Fruit fly (Drosophila melanogaster): ENCODE data around the gene Tim9a.
A peak's percentile ranks its signal among the peaks of the same experiment; 100 is the strongest.

Tim9a gene

DNA sequence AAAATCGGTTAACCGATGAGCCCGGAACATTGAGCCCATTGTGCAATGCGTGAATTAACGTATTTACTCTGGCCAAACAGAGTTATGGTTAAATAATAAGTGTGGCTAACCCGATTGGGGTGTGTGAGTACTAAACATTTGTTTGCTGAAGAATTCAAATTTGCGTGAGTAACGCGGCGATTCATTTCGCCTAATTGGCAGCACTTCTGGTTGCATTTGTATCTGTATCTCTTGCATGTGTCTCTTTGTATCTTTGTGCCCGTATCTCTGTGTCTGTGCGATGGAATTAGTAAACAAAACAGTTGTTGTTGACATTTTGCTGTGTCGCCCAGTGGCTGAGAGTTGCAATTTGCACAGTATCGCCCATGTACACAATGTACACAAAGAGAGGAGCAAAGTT, 25.9 kb downstream of the Tim9a start:
- TF ChIP-seq CG11762 (GFP tag; optimal IDR thresholded peaks at IDR 0.05; ENCODE audit: insufficient read depth): no peak
- TF ChIP-seq dac (GFP tag; optimal IDR thresholded peaks at IDR 0.05): no peak
- peak; percentile 53 for TF ChIP-seq fkh (GFP tag; optimal IDR thresholded peaks at IDR 0.05)
- TF ChIP-seq ss (GFP tag; optimal IDR thresholded peaks at IDR 0.05): peak in 1 of 2 experiments; percentile 47
- TF ChIP-seq CG6163 (GFP tag; IDR thresholded peaks at IDR 0.05): 0 out of 3 replicates have a peak, but pooled peaks have one; percentile 7
- no peak for TF ChIP-seq CG32006 (GFP tag; optimal IDR thresholded peaks at IDR 0.05)
- TF ChIP-seq CG6808 (GFP tag; optimal IDR thresholded peaks at IDR 0.05): peak; percentile 97
- no peak for TF ChIP-seq Sox14 (GFP tag; optimal IDR thresholded peaks at IDR 0.05)
- TF ChIP-seq CG3919 (GFP tag; optimal IDR thresholded peaks at IDR 0.05): no peak
- no peak for TF ChIP-seq CG6854 (GFP tag; optimal IDR thresholded peaks at IDR 0.05)
- peak; percentile 23 for TF ChIP-seq net (GFP tag; optimal IDR thresholded peaks at IDR 0.05)
- TF ChIP-seq Eip78C (GFP tag): peak; percentile 63
- no peak for TF ChIP-seq Hr38 (GFP tag; optimal IDR thresholded peaks at IDR 0.05)
- no peak for TF ChIP-seq CG3032 (tag; optimal IDR thresholded peaks at IDR 0.05)
- TF ChIP-seq Eip93F (GFP tag; optimal IDR thresholded peaks at IDR 0.05): no peak
- peak; percentile 3 for TF ChIP-seq esn (GFP tag; optimal IDR thresholded peaks at IDR 0.05)

DNA sequence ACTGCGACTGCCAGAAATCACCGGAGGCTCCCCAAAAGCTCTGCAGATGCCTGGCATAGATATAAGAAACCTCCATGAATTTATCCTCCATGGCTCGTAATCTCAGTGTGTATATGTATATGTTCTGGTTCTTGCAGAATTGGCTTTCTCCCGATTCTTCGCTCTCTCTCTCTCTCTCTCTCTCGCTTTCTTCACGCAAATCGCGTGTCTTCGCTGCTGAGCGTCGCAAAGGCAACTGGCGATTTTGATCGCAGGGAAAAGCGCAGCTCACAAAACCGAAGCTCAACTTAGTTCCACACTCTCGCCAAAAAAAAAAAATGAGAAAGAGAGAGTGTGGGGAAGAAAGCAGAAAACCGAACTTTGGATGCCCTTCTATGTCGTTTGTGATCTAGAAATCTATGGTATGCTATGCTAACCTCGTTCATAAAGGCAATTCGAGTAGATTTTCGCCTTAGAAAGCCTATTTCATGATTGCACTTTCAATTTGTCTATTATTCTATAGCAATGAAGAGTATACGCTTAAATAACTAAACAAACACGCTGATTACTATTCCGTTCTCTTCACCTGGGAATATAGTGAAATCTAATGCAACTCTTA, 26.5 kb downstream of the Tim9a start:
- TF ChIP-seq pdm3 (GFP tag; optimal IDR thresholded peaks at IDR 0.05): no peak
- no peak for TF ChIP-seq CG3032 (tag; optimal IDR thresholded peaks at IDR 0.05)
- TF ChIP-seq Eip75B (GFP tag; optimal IDR thresholded peaks at IDR 0.05): no peak
- no peak for TF ChIP-seq CG6792 (GFP tag; optimal IDR thresholded peaks at IDR 0.05)
- TF ChIP-seq ss (GFP tag; optimal IDR thresholded peaks at IDR 0.05): peak; percentile 14 to 23
- no peak for TF ChIP-seq Ets96B (tag; optimal IDR thresholded peaks at IDR 0.05)
- no peak for TF ChIP-seq Eip93F (GFP tag; optimal IDR thresholded peaks at IDR 0.05)
- TF ChIP-seq fd85E (GFP tag; optimal IDR thresholded peaks at IDR 0.05): no peak
- TF ChIP-seq topi (GFP tag; optimal IDR thresholded peaks at IDR 0.05): no peak
- TF ChIP-seq Sox15 (GFP tag; optimal IDR thresholded peaks at IDR 0.05): no peak
- no peak for TF ChIP-seq CG16779 (tag; optimal IDR thresholded peaks at IDR 0.05)
- TF ChIP-seq Blimp-1 (GFP tag; optimal IDR thresholded peaks at IDR 0.05): no peak
- peak; percentile 43; the same call in 1 of the 2 replicates for TF ChIP-seq CG15336 (GFP tag; IDR thresholded peaks at IDR 0.05)
- TF ChIP-seq spab (GFP tag; optimal IDR thresholded peaks at IDR 0.05): no peak
- no peak for TF ChIP-seq CG10631 (GFP tag; optimal IDR thresholded peaks at IDR 0.05)
- TF ChIP-seq CG3919 (GFP tag; optimal IDR thresholded peaks at IDR 0.05): no peak
- TF ChIP-seq OdsH (GFP tag; optimal IDR thresholded peaks at IDR 0.05): no peak
- TF ChIP-seq Sox14 (GFP tag; optimal IDR thresholded peaks at IDR 0.05): no peak
- TF ChIP-seq cyc (GFP tag; optimal IDR thresholded peaks at IDR 0.05): no peak
- peak; percentile 9; the same call in 1 of the 3 replicates for TF ChIP-seq eg (GFP tag; IDR thresholded peaks at IDR 0.05)
- TF ChIP-seq dsx (GFP tag; optimal IDR thresholded peaks at IDR 0.05; ENCODE audit: poor library complexity, severe bottlenecking): no peak
- TF ChIP-seq CG10669 (GFP tag; optimal IDR thresholded peaks at IDR 0.05): no peak
- TF ChIP-seq CG11294 (GFP tag; IDR thresholded peaks at IDR 0.05): no peak
- no peak for TF ChIP-seq CG31627 (GFP tag; optimal IDR thresholded peaks at IDR 0.05)
- TF ChIP-seq dac (GFP tag; optimal IDR thresholded peaks at IDR 0.05): no peak
- TF ChIP-seq Gug (GFP tag; IDR thresholded peaks at IDR 0.05): no peak
- peak; percentile 48 for TF ChIP-seq CG6854 (GFP tag; optimal IDR thresholded peaks at IDR 0.05)
- TF ChIP-seq svp (GFP tag): peak; percentile 34
- TF ChIP-seq Hr39 (GFP tag; optimal IDR thresholded peaks at IDR 0.05): no peak
- peak; percentile 57; the same call in 2 of the 3 replicates for TF ChIP-seq CG6163 (GFP tag; IDR thresholded peaks at IDR 0.05)
- no peak for TF ChIP-seq CG34406 (GFP tag; optimal IDR thresholded peaks at IDR 0.05)
- TF ChIP-seq acj6 (GFP tag; optimal IDR thresholded peaks at IDR 0.05): no peak
- TF ChIP-seq net (GFP tag; optimal IDR thresholded peaks at IDR 0.05): no peak
- peak; percentile 10 for TF ChIP-seq esn (GFP tag; optimal IDR thresholded peaks at IDR 0.05)
- TF ChIP-seq Sox102F (GFP tag; optimal IDR thresholded peaks at IDR 0.05): peak; percentile 32
- TF ChIP-seq CG11762 (GFP tag; optimal IDR thresholded peaks at IDR 0.05; ENCODE audit: insufficient read depth): no peak
- no peak for TF ChIP-seq Met (GFP tag; optimal IDR thresholded peaks at IDR 0.05)
- TF ChIP-seq CG11902 (GFP tag; optimal IDR thresholded peaks at IDR 0.05): no peak
- peak; percentile 61 for TF ChIP-seq Eip78C (GFP tag)
- TF ChIP-seq lz (GFP tag; optimal IDR thresholded peaks at IDR 0.05): no peak
- TF ChIP-seq CG4318 (GFP tag; optimal IDR thresholded peaks at IDR 0.05): no peak
- no peak for TF ChIP-seq achi (GFP tag; optimal IDR thresholded peaks at IDR 0.05)
- no peak for TF ChIP-seq Lpt (GFP tag; optimal IDR thresholded peaks at IDR 0.05)
- peak; percentile 45 for TF ChIP-seq CG32006 (GFP tag; optimal IDR thresholded peaks at IDR 0.05)
- TF ChIP-seq CG7368 (GFP tag; optimal IDR thresholded peaks at IDR 0.05): no peak
